Worm (Caenorhabditis elegans) whole organism, young adult: ENCODE data around the gene K02G10.5.

Source experiments
- F49E8.2 ChIP-seq: sonication (generic microtip); optimal IDR thresholded peaks from 3 replicates; lab custom pipeline; 2017; ENCODE audit warnings: missing genetic modification characterization, mild to moderate bottlenecking, missing compliant biosample characterization, antibody characterized with exemption, moderate library complexity; ENCODE audit not compliant: insufficient read depth
- F52B5.7 ChIP-seq: sonication (generic microtip); optimal IDR thresholded peaks from 2 replicates; lab custom pipeline; 2016; ENCODE audit warnings: mild to moderate bottlenecking, missing genetic modification characterization, missing compliant biosample characterization
- ZK185.1 ChIP-seq: sonication (generic microtip); optimal IDR thresholded peaks from 2 replicates; lab custom pipeline; 2016; ENCODE audit warnings: mild to moderate bottlenecking, missing genetic modification characterization, missing compliant biosample characterization; ENCODE audit not compliant: poor library complexity, severe bottlenecking
- ama-1 ChIP-seq, 3 experiments: fragments of 150-350 bp in 1 of 3; sonication (generic microtip) in 2 of 3; optimal IDR thresholded peaks; 2 replicates each; lab custom pipeline; 2014 to 2018; ENCODE audit warnings: missing biosample characterization in 2 of 3, missing genetic modification characterization in 2 of 3, missing genetic modification reagents in 2 of 3
- efl-1 ChIP-seq: fragments of 150-350 bp; optimal IDR thresholded peaks from 2 replicates; lab custom pipeline; 2014; ENCODE audit warnings: missing biosample characterization, missing genetic modification reagents, missing genetic modification characterization
- hsf-1 ChIP-seq: fragments of 200-800 bp; sonication (Bioruptor generic); IDR thresholded peaks from 2 replicates; pipeline ENCODE4 v1.3.6; 2022; ENCODE audit warnings: missing genetic modification reagents, missing genetic modification characterization, missing compliant biosample characterization
- sea-2 ChIP-seq: fragments of 200-800 bp; sonication (Bioruptor generic); IDR thresholded peaks from 2 replicates; pipeline ENCODE4 v1.3.6; 2022; ENCODE audit warnings: missing genetic modification characterization, missing compliant biosample characterization
- snpc-3.4 ChIP-seq: sonication (generic microtip); optimal IDR thresholded peaks from 2 replicates; lab custom pipeline; 2017; ENCODE audit warnings: missing genetic modification characterization, mild to moderate bottlenecking, missing compliant biosample characterization, antibody characterized with exemption, moderate library complexity, missing genotype, missing genetic modification reagents

DNA sequence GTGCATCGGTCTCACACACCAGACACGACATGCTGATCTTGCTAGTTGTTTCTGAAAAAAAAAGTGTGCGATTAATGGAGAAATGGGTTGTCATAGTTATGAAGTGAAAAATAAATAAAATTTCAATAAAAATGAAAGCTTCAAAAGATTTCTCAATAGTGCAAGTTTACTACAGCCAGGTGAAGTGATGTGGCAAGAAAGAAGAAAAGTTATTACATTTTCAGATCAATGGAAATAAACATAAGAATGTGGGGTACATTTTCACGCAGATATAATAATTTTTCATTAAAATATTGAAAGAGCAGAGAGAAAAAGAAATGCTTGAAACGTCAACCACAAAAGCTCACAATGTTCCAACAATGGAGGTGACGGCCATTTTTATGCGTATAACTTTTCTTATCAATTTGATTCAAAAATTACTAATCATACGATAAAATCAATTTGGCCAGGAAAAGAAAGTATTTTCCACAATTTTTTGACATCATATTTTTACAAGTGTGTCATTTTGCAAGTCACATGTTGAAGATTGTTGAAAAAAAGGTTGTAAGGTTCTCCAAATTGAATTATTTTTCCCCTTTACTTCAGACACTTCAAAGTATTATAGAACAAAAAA is 30.6 kb downstream of the K02G10.5 start, which contains the start of gene nhr-45:
- no peak for TF ChIP-seq snpc-3.4
- no peak for TF ChIP-seq efl-1
- no peak for TF ChIP-seq ama-1 (optimal IDR thresholded peaks at IDR 0.05; lab: Kevin White, UChicago)
- no peak for TF ChIP-seq ama-1 (GFP tag; optimal IDR thresholded peaks at IDR 0.05; lab: Kevin White, UChicago)
- no peak for TF ChIP-seq F49E8.2 (tag; lab: Kevin White, UChicago)
- TF ChIP-seq sea-2 (GFP tag; lab: Robert Waterston, UW) = no peak
- TF ChIP-seq ZK185.1 (tag; lab: Kevin White, UChicago) = no peak
- no peak for TF ChIP-seq hsf-1 (GFP tag; lab: Robert Waterston, UW)
- no peak for TF ChIP-seq F52B5.7 (tag; lab: Kevin White, UChicago)
